Worm (Caenorhabditis elegans): Measurements from ENCODE around the gene ZK262.8.

The ZK262.8 gene

DNA sequence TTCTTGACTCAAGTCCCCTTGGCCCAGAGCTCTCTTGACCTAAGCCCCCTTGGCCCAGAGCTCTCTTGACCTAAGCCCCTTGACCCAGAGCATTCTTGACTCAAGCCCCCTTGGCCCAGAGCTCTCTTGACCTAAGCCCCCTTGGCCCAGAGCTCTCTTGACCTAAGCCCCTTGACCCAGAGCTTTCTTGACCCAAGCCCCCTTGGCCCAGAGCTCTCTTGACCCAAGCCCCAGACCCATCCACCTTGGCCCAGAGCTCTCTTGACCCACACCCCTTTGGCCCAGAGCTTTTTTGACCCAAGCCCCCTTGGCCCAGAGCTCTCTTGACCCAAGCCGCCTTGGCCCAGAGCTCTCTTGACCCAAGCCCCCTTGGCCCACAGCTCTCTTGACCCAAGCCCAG is 22.3 kb upstream of the ZK262.8 start:
- TF ChIP-seq hsf-1 (GFP tag; IDR thresholded peaks at IDR 0.05) (0 out of 2 replicates have a peak, but pooled peaks have one; percentile 7), egrh-3 (GFP tag; IDR thresholded peaks at IDR 0.05) (peak; percentile 76; the same call in 1 of the 2 replicates), zfh-2 (GFP tag; conservative IDR thresholded peaks at IDR 0.05) (peak; percentile 47; the same call in 1 of the 2 replicates)

DNA sequence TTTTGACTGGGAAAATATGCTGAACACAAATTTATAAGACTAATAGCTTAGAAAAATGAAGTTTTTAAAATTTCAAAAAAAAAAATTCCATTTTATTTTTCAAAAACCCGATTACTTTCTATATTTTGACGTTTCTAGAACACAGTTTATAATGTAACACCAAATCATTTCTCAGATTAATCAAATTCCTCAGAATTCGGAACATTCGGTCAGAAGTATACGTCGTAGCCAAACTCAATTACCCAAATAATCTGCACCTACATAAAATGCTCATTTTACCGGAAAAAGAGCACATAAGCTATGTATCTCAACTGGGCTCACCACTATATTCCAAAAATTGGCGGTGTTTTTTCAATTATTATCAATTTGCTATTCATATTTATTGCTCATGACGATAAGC is 17.4 kb upstream of the ZK262.8 start, which contains the start of gene srj-26:
Gene srj-26 (plus strand): TSS at position 301 of the 400 bp plus-strand sequence.
- no peak for TF ChIP-seq dpl-1 (GFP tag; optimal IDR thresholded peaks at IDR 0.05)
- TF ChIP-seq ztf-28 (GFP tag; IDR thresholded peaks at IDR 0.05): no peak
- TF ChIP-seq akir-1 (GFP tag; optimal IDR thresholded peaks at IDR 0.05): no peak
- no peak for TF ChIP-seq B0336.3 (GFP tag; IDR thresholded peaks at IDR 0.05)

DNA sequence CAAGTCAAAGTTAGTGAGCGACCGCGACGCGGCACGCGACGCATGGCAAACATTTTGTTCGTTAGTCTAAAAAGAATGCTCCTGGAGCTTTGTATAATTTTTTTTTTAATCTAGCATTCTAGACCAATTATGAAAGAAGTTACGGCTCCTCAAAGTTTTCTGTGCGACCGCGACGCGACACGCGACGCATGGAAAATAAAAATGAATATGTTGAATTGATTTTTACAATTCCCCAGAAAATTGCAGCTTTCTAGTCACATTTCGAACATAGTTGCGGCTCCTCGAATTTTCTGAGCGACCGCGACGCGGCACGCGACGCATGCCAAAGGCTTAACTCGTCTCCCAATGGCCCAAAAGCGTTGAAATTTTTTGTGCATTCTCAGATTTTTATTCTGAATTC is 13.7 kb upstream of the ZK262.8 start, which contains the start of gene ZK262.4:
Gene ZK262.4 (minus strand): TSS at position 101 of the 400 bp plus-strand sequence.
- no peak for TF ChIP-seq mel-28 (tag; optimal IDR thresholded peaks at IDR 0.05; ENCODE audit: borderline replicate concordance)
- TF ChIP-seq Y67H2A.10 (GFP tag; conservative IDR thresholded peaks at IDR 0.05): no peak
- TF ChIP-seq C06A6.2 (GFP tag; conservative IDR thresholded peaks at IDR 0.05): no peak
- TF ChIP-seq rec-8 (tag; optimal IDR thresholded peaks at IDR 0.05): no peak
- TF ChIP-seq F39B2.1 (GFP tag; IDR thresholded peaks at IDR 0.05): no peak
- TF ChIP-seq attf-5 (GFP tag; optimal IDR thresholded peaks at IDR 0.05): no peak
- TF ChIP-seq nfya-2 (GFP tag; IDR thresholded peaks at IDR 0.05): no peak
- no peak for TF ChIP-seq hmg-20 (GFP tag; IDR thresholded peaks at IDR 0.05)
- no peak for TF ChIP-seq dox-1 (GFP tag; IDR thresholded peaks at IDR 0.05)
- no peak for TF ChIP-seq F23B12.7 (tag; optimal IDR thresholded peaks at IDR 0.05; ENCODE audit: insufficient read depth)
- no peak for TF ChIP-seq ztf-28 (GFP tag; IDR thresholded peaks at IDR 0.05)
- no peak for TF ChIP-seq lir-1 (GFP tag; conservative IDR thresholded peaks at IDR 0.05)
- TF ChIP-seq madf-8 (GFP tag; conservative IDR thresholded peaks at IDR 0.05): no peak
- TF ChIP-seq hlh-12 (tag; optimal IDR thresholded peaks at IDR 0.05): no peak
- TF ChIP-seq attf-3 (GFP tag; conservative IDR thresholded peaks at IDR 0.05): no peak

DNA sequence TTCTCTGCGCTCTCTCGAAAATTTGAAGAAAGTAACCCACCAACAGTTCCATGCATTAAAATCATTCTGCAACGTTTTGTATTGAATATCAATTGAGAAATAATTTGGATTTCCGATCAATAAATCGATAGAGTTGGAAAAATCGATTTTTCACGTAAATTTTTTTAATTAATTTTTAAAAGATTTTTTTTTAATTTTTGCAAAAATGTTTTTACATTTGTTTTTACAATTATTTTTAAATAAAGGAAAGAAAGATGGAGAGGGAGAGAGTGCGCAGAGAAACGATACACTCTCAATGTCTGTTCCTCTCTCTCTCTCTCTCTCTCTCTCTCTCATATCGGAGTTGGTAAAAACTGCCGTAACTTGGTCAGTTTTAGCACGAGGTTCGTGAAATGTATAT is 12.6 kb upstream of the ZK262.8 start, which contains the start of gene ZK262.19:
Gene ZK262.19 (minus strand): TSS at position 101 of the 400 bp plus-strand sequence.
- TF ChIP-seq pha-4 (tag; optimal IDR thresholded peaks at IDR 0.05) (no peak), Y53F4B.3 (GFP tag; IDR thresholded peaks at IDR 0.05) (no peak), T07F8.4 (tag; optimal IDR thresholded peaks at IDR 0.05) (no peak), sptf-2 (GFP tag; optimal IDR thresholded peaks at IDR 0.05) (no peak), ceh-100 (GFP tag; IDR thresholded peaks at IDR 0.05) (no peak), zim-3 (tag; optimal IDR thresholded peaks at IDR 0.05) (no peak), hlh-26 (GFP tag; conservative IDR thresholded peaks at IDR 0.05) (no peak), mcd-1 (GFP tag; IDR thresholded peaks at IDR 0.05) (no peak), madf-3 (GFP tag; IDR thresholded peaks at IDR 0.05) (no peak), F39B2.1 (GFP tag; IDR thresholded peaks at IDR 0.05) (no peak), atf-7 (tag; optimal IDR thresholded peaks at IDR 0.05) (no peak), dpff-1 (tag; optimal IDR thresholded peaks at IDR 0.05) (no peak), F57C9.4 (tag; optimal IDR thresholded peaks at IDR 0.05) (no peak), ets-4 (GFP tag; optimal IDR thresholded peaks at IDR 0.05) (no peak)

All from whole organism, young adult.